Fruit fly (Drosophila melanogaster) whole organism, embryonic: ENCODE data around the gene Fas1.

Experiments
- Abd-B ChIP-seq: fragments of 200-800 bp; sonication (Bioruptor generic); optimal IDR thresholded peaks from 2 replicates; lab custom pipeline; 2018; ENCODE audit warnings: missing biosample characterization, mild to moderate bottlenecking, missing genetic modification characterization, moderate library complexity
- B-H2 ChIP-seq: fragments of 200-800 bp; sonication (Bioruptor generic); optimal IDR thresholded peaks from 2 replicates; lab custom pipeline; 2018; ENCODE audit warnings: missing biosample characterization, mild to moderate bottlenecking, missing genetic modification characterization
- BEAF-32 ChIP-seq: fragments of 200-800 bp; sonication (Bioruptor generic); optimal IDR thresholded peaks from 3 replicates; lab custom pipeline; 2017; ENCODE audit warnings: missing biosample characterization, missing genetic modification characterization, mild to moderate bottlenecking, moderate library complexity, missing genetic modification reagents
- Bdp1 ChIP-seq: fragments of 200-800 bp; sonication (Bioruptor generic); optimal IDR thresholded peaks from 3 replicates; lab custom pipeline; 2016; ENCODE audit warnings: missing biosample characterization, missing genetic modification characterization
- CG10654 ChIP-seq: fragments of 200-800 bp; sonication (Bioruptor generic); optimal IDR thresholded peaks from 2 replicates; lab custom pipeline; 2016; ENCODE audit warnings: missing biosample characterization, missing genetic modification characterization
- CG18764 ChIP-seq: fragments of 200-800 bp; sonication (Bioruptor generic); optimal IDR thresholded peaks from 3 replicates; lab custom pipeline; 2016; ENCODE audit warnings: missing biosample characterization, missing genetic modification characterization
- CG3065 ChIP-seq: fragments of 200-800 bp; sonication (Bioruptor generic); optimal IDR thresholded peaks from 2 replicates; lab custom pipeline; 2016; ENCODE audit warnings: missing biosample characterization, missing genetic modification characterization
- CG31441 ChIP-seq: fragments of 200-800 bp; sonication (Bioruptor generic); IDR thresholded peaks from 2 replicates; pipeline ENCODE4 v1.3.6; 2022; ENCODE audit warnings: missing biosample characterization, missing genetic modification characterization
- CG3838 ChIP-seq: fragments of 200-800 bp; sonication (Bioruptor generic); optimal IDR thresholded peaks from 3 replicates; lab custom pipeline; 2016; ENCODE audit warnings: missing biosample characterization, missing genetic modification characterization
- CG4617 ChIP-seq: fragments of 200-800 bp; sonication (Bioruptor generic); optimal IDR thresholded peaks from 3 replicates; lab custom pipeline; 2016; ENCODE audit warnings: missing biosample characterization, missing genetic modification characterization, borderline replicate concordance
- CG6654 ChIP-seq: fragments of 200-800 bp; sonication (Bioruptor generic); optimal IDR thresholded peaks from 2 replicates; lab custom pipeline; 2017; ENCODE audit warnings: missing biosample characterization, mild to moderate bottlenecking, missing genetic modification characterization
- CG8089 ChIP-seq: fragments of 200-800 bp; sonication (Bioruptor generic); optimal IDR thresholded peaks from 3 replicates; lab custom pipeline; 2016; ENCODE audit warnings: missing biosample characterization, missing genetic modification characterization
- D19A ChIP-seq: fragments of 200-800 bp; optimal IDR thresholded peaks from 3 replicates; lab custom pipeline; 2019; ENCODE audit warnings: missing biosample characterization, mild to moderate bottlenecking, missing genetic modification characterization, moderate library complexity
- Drgx ChIP-seq: fragments of 200-800 bp; sonication (Bioruptor generic); IDR thresholded peaks from 2 replicates; pipeline ENCODE4 v1.3.6; 2022; ENCODE audit warnings: missing biosample characterization, missing genetic modification characterization
- Ets65A ChIP-seq: fragments of 200-800 bp; sonication (Bioruptor generic); peaks from one replicate; lab custom pipeline; 2016; ENCODE audit warnings: missing biosample characterization, missing genetic modification characterization
- Lhr ChIP-seq: fragments of 200-800 bp; sonication (Bioruptor generic); optimal IDR thresholded peaks from 3 replicates; lab custom pipeline; 2017; ENCODE audit warnings: mild to moderate bottlenecking, missing biosample characterization, missing genetic modification reagents, missing genetic modification characterization
- Mad ChIP-seq: fragments of 200-800 bp; sonication (Bioruptor generic); optimal IDR thresholded peaks from 2 replicates; lab custom pipeline; 2016; ENCODE audit warnings: missing biosample characterization, missing genetic modification characterization
- Mes4 ChIP-seq: fragments of 200-800 bp; sonication (Bioruptor generic); optimal IDR thresholded peaks from 2 replicates; lab custom pipeline; 2016; ENCODE audit warnings: missing biosample characterization, missing genetic modification characterization
- Mrtf ChIP-seq: fragments of 200-800 bp; sonication (Bioruptor generic); IDR thresholded peaks from 3 replicates; pipeline ENCODE4 v1.3.6; 2022; ENCODE audit warnings: missing biosample characterization, missing genetic modification characterization
- NFAT ChIP-seq: fragments of 200-800 bp; sonication (Bioruptor generic); IDR thresholded peaks from 2 replicates; pipeline ENCODE4 v1.3.6; 2022; ENCODE audit warnings: missing biosample characterization, missing genetic modification characterization
- Sin3A ChIP-seq: fragments of >200 bp; optimal IDR thresholded peaks from 2 replicates; lab custom pipeline; 2018
- Usf ChIP-seq: fragments of 200-800 bp; sonication (Bioruptor generic); optimal IDR thresholded peaks from 2 replicates; lab custom pipeline; 2017; ENCODE audit warnings: missing genotype, missing biosample characterization, missing genetic modification characterization
- Xrp1 ChIP-seq: fragments of 200-800 bp; sonication (Bioruptor generic); IDR thresholded peaks from 2 replicates; pipeline ENCODE4 v1.3.6; 2022; ENCODE audit warnings: missing biosample characterization, missing genetic modification characterization
- YL-1 ChIP-seq: fragments of 200-800 bp; sonication (Bioruptor generic); optimal IDR thresholded peaks from 3 replicates; lab custom pipeline; 2017; ENCODE audit warnings: missing biosample characterization, mild to moderate bottlenecking, missing genetic modification characterization
- ato ChIP-seq: fragments of 200-800 bp; sonication (Bioruptor generic); IDR thresholded peaks from 2 replicates; pipeline ENCODE4 v1.3.6; 2022; ENCODE audit warnings: missing biosample characterization, missing genetic modification characterization; ENCODE audit not compliant: partially characterized antibody
- az2 ChIP-seq: fragments of 200-800 bp; sonication (Bioruptor generic); optimal IDR thresholded peaks from 3 replicates; lab custom pipeline; 2016; ENCODE audit warnings: missing biosample characterization, missing genetic modification characterization
- bowl ChIP-seq: fragments of 200-800 bp; sonication (Bioruptor generic); IDR thresholded peaks from 2 replicates; pipeline ENCODE4 v1.3.6; 2022; ENCODE audit warnings: missing biosample characterization, missing genetic modification characterization
- br ChIP-seq: fragments of >200 bp; optimal IDR thresholded peaks from 2 replicates; lab custom pipeline; 2017
- cad ChIP-seq: fragments of >200 bp; optimal IDR thresholded peaks from 2 replicates; lab custom pipeline; 2017; ENCODE audit warnings: missing biosample characterization, missing genetic modification characterization
- dmrt99B ChIP-seq: fragments of 200-800 bp; sonication (Bioruptor generic); optimal IDR thresholded peaks from 2 replicates; lab custom pipeline; 2018; ENCODE audit warnings: missing biosample characterization, mild to moderate bottlenecking, missing genetic modification characterization, moderate library complexity
- gfzf ChIP-seq: fragments of 200-800 bp; sonication (Bioruptor generic); optimal IDR thresholded peaks from 2 replicates; lab custom pipeline; 2016; ENCODE audit warnings: missing biosample characterization, mild to moderate bottlenecking, missing genetic modification characterization, moderate library complexity
- grau ChIP-seq: fragments of 200-800 bp; optimal IDR thresholded peaks from 3 replicates; lab custom pipeline; 2019; ENCODE audit warnings: missing biosample characterization, mild to moderate bottlenecking, missing genetic modification characterization, moderate library complexity
- gro ChIP-seq: fragments of 200-800 bp; sonication (Bioruptor generic); optimal IDR thresholded peaks from 2 replicates; lab custom pipeline; 2016; ENCODE audit warnings: missing biosample characterization, missing genetic modification characterization
- ham ChIP-seq: fragments of 200-800 bp; sonication (Bioruptor generic); IDR thresholded peaks from 2 replicates; pipeline ENCODE4 v1.3.6; 2022; ENCODE audit warnings: missing biosample characterization, missing genetic modification characterization
- lilli ChIP-seq: fragments of 200-800 bp; sonication (Bioruptor generic); optimal IDR thresholded peaks from 3 replicates; lab custom pipeline; 2016; ENCODE audit warnings: missing biosample characterization, missing genetic modification characterization
- lola ChIP-seq, 3 experiments: fragments of >200 bp in 2 of 3; fragments of 200-800 bp in 1 of 3; sonication (Bioruptor generic) in 1 of 3; optimal IDR thresholded peaks; 2 replicates each; lab custom pipeline; 2017 to 2019; ENCODE audit warnings: missing biosample characterization in 3 of 3, missing genetic modification characterization in 3 of 3, mild to moderate bottlenecking in 1 of 3, moderate library complexity in 1 of 3
- odd ChIP-seq: fragments of 200-800 bp; sonication (Bioruptor generic); optimal IDR thresholded peaks from 2 replicates; lab custom pipeline; 2017; ENCODE audit warnings: missing biosample characterization, mild to moderate bottlenecking, missing genetic modification characterization
- p53 ChIP-seq: fragments of 200-800 bp; sonication (Bioruptor generic); optimal IDR thresholded peaks from 2 replicates; lab custom pipeline; 2016; ENCODE audit warnings: missing biosample characterization, missing genetic modification characterization
- pita ChIP-seq: fragments of 200-800 bp; sonication (Bioruptor generic); optimal IDR thresholded peaks from 2 replicates; lab custom pipeline; 2017; ENCODE audit warnings: missing biosample characterization, mild to moderate bottlenecking, missing genetic modification characterization
- run ChIP-seq: fragments of 200-800 bp; sonication (Bioruptor generic); optimal IDR thresholded peaks from 3 replicates; lab custom pipeline; 2018; ENCODE audit warnings: missing biosample characterization, mild to moderate bottlenecking, missing genetic modification characterization
- sisA ChIP-seq: fragments of 200-800 bp; sonication (Bioruptor generic); IDR thresholded peaks from 2 replicates; pipeline ENCODE4 v1.3.6; 2022; ENCODE audit warnings: missing biosample characterization, missing genetic modification characterization
- sna ChIP-seq: fragments of 200-800 bp; sonication (Bioruptor generic); IDR thresholded peaks from 2 replicates; pipeline ENCODE4 v1.3.6; 2022; ENCODE audit warnings: missing biosample characterization, missing genetic modification characterization; ENCODE audit not compliant: partially characterized antibody
- so ChIP-seq: fragments of 200-800 bp; sonication (Bioruptor generic); IDR thresholded peaks from 3 replicates; pipeline ENCODE4 v1.3.6; 2022; ENCODE audit warnings: missing biosample characterization, missing genetic modification characterization
- tin ChIP-seq: fragments of 200-800 bp; sonication (Bioruptor generic); optimal IDR thresholded peaks from 3 replicates; lab custom pipeline; 2016; ENCODE audit warnings: missing biosample characterization, missing genetic modification characterization
- trem ChIP-seq: fragments of 200-800 bp; optimal IDR thresholded peaks from 3 replicates; lab custom pipeline; 2019; ENCODE audit warnings: missing biosample characterization, mild to moderate bottlenecking, missing genetic modification characterization, moderate library complexity
- tup ChIP-seq: fragments of 200-800 bp; sonication (Bioruptor generic); optimal IDR thresholded peaks from 2 replicates; lab custom pipeline; 2016; ENCODE audit warnings: missing biosample characterization, mild to moderate bottlenecking, missing genetic modification characterization, moderate library complexity
- twi ChIP-seq: fragments of 200-800 bp; optimal IDR thresholded peaks from 2 replicates; lab custom pipeline; 2019; ENCODE audit warnings: missing biosample characterization, mild to moderate bottlenecking, missing genetic modification characterization, moderate library complexity
- vvl ChIP-seq: fragments of 200-800 bp; sonication (Bioruptor generic); IDR thresholded peaks from 2 replicates; pipeline ENCODE4 v1.3.6; 2022; ENCODE audit warnings: missing biosample characterization, missing genetic modification characterization
- wdn ChIP-seq: fragments of 200-800 bp; sonication (Bioruptor generic); IDR thresholded peaks from 2 replicates; pipeline ENCODE4 v1.3.6; 2022; ENCODE audit warnings: missing biosample characterization, missing genetic modification characterization
- z ChIP-seq: fragments of 200-800 bp; sonication (Bioruptor generic); IDR thresholded peaks from 3 replicates; pipeline ENCODE4 v1.3.6; 2022; ENCODE audit warnings: missing biosample characterization, missing genetic modification characterization
- zen2 ChIP-seq: fragments of 200-800 bp; sonication (Bioruptor generic); IDR thresholded peaks from 3 replicates; pipeline ENCODE4 v1.3.6; 2022; ENCODE audit warnings: missing biosample characterization, missing genetic modification characterization; ENCODE audit not compliant: partially characterized antibody

Fas1 gene

DNA sequence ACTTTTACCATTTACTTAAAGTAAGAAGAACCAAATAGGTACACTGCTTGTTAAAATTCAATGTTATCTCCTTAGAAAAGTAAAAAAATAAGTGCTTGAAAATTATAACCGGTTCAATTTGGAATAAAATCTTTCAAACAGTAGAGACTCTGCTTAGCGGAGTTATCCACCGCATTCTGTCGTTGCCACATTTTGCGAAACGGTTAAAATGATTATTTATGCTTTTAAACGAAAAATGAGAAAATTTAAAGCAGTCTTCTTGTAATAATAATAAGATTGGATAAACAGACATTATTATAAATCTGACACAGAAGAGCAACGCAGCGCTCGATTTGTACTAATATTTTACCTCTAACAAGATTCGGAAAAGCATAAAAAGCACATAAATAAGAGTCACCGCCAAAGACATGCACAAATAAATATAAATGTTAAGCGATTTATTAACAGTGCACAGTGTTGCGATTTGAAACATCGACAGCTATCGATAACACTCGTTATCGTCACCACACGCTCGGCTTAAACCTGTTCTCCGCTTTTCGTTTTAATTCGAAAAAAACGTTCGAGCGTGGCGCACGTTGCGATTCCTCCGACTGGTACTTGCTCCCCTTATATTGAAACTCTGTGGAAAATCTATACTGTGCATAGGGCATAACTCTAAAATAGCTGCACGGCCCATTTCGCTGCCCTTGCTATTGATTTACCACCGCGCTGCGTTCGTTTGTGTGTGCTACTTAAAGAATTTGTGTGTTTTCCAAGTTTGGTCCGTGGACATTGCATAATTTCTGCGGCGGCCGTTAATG is at the start of gene Fas1 (continued):
- TF ChIP-seq grau: no peak
- no peak for TF ChIP-seq Usf (GFP tag; lab: Kevin White, UChicago)
- TF ChIP-seq run: no peak
- no peak for TF ChIP-seq br (lab: Kevin White, UChicago)
- TF ChIP-seq lola (GFP tag; optimal IDR thresholded peaks at IDR 0.05; lab: Kevin White, UChicago): peak in 1 of 3 experiments; percentile 13
- TF ChIP-seq Mad (GFP tag; lab: Kevin White, UChicago): no peak
- TF ChIP-seq CG18764 (GFP tag; lab: Kevin White, UChicago): no peak
- no peak for TF ChIP-seq Ets65A (GFP tag; lab: Kevin White, UChicago)
- TF ChIP-seq CG31441: no peak
- peak; percentile 69; the same call in 1 of the 2 replicates for TF ChIP-seq ato (GFP tag; lab: Robert Waterston, UW)
- TF ChIP-seq CG4617: no peak
- TF ChIP-seq CG6654 (GFP tag; lab: Kevin White, UChicago): no peak
- peak; percentile 15 for TF ChIP-seq CG8089 (GFP tag; lab: Kevin White, UChicago)
- TF ChIP-seq Drgx: peak; percentile 29; the same call in 1 of the 2 replicates
- peak; percentile 75 for TF ChIP-seq Lhr (GFP tag; lab: Kevin White, UChicago)
- TF ChIP-seq YL-1 (GFP tag; lab: Kevin White, UChicago): peak; percentile 72
- no peak for TF ChIP-seq CG3838 (GFP tag; lab: Kevin White, UChicago)
- peak; percentile 40 for TF ChIP-seq gfzf (GFP tag; lab: Kevin White, UChicago)
- TF ChIP-seq Mes4 (GFP tag; lab: Kevin White, UChicago): no peak
- TF ChIP-seq dmrt99B (tag; lab: Kevin White, UChicago): no peak
- TF ChIP-seq Xrp1 (GFP tag; lab: Robert Waterston, UW): no peak
- no peak for TF ChIP-seq Mrtf (GFP tag; lab: Robert Waterston, UW)
- TF ChIP-seq NFAT (GFP tag; lab: Robert Waterston, UW): peak; percentile 42; the same call in 1 of the 2 replicates
- TF ChIP-seq Sin3A: peak; percentile 50
- TF ChIP-seq az2 (GFP tag; lab: Kevin White, UChicago): no peak
- TF ChIP-seq z (GFP tag; lab: Robert Waterston, UW): no peak
- TF ChIP-seq gro: no peak
- peak; percentile 36 for TF ChIP-seq Abd-B (GFP tag; lab: Kevin White, UChicago)
- no peak for TF ChIP-seq ham (GFP tag; lab: Robert Waterston, UW)
- no peak for TF ChIP-seq bowl
- no peak for TF ChIP-seq cad
- no peak for TF ChIP-seq tup (GFP tag; lab: Kevin White, UChicago)
- no peak for TF ChIP-seq CG3065 (GFP tag; lab: Kevin White, UChicago)
- TF ChIP-seq zen2 (GFP tag; lab: Robert Waterston, UW): peak; percentile 72
- peak; percentile 76 for TF ChIP-seq BEAF-32 (GFP tag; lab: Kevin White, UChicago)
- peak; percentile 61 for TF ChIP-seq vvl (GFP tag; lab: Robert Waterston, UW)
- no peak for TF ChIP-seq sisA (GFP tag; lab: Robert Waterston, UW)
- peak; percentile 54; the same call in 1 of the 2 replicates for TF ChIP-seq sna
- TF ChIP-seq p53 (GFP tag; lab: Kevin White, UChicago): no peak
- TF ChIP-seq tin (GFP tag; lab: Kevin White, UChicago): no peak
- TF ChIP-seq lilli (GFP tag; lab: Kevin White, UChicago): no peak
- no peak for TF ChIP-seq Bdp1 (GFP tag; lab: Kevin White, UChicago)
- no peak for TF ChIP-seq wdn
- peak; percentile 52 for TF ChIP-seq trem (tag; lab: Kevin White, UChicago)
- TF ChIP-seq pita (GFP tag; lab: Kevin White, UChicago): peak; percentile 93
- TF ChIP-seq B-H2: no peak
- TF ChIP-seq odd (GFP tag; lab: Kevin White, UChicago): no peak
- TF ChIP-seq CG10654 (GFP tag; lab: Kevin White, UChicago): no peak
- peak; percentile 2 for TF ChIP-seq D19A
- no peak for TF ChIP-seq so (GFP tag; lab: Robert Waterston, UW)
- TF ChIP-seq twi: no peak
